Fruit fly (Drosophila melanogaster) whole organism, pupa: ENCODE results near the gene CG13991.

ENCODE experiments used
- EcR ChIP-seq: fragments of 200-800 bp; sonication (Bioruptor generic); optimal IDR thresholded peaks from 3 replicates; lab custom pipeline; 2019; ENCODE audit warnings: missing biosample characterization, missing genetic modification characterization, mild to moderate bottlenecking, moderate library complexity, missing genetic modification reagents
- fd96Ca ChIP-seq: fragments of 200-800 bp; sonication (Bioruptor generic); IDR thresholded peaks from 3 replicates; pipeline ENCODE4 v1.3.6; 2022; ENCODE audit warnings: missing biosample characterization, missing genetic modification characterization

dm6 chr2L:6109313-6109847, 29.8 kb upstream of the CG13991 start:
- TF ChIP-seq fd96Ca (GFP tag; lab: Robert Waterston, UW) (no peak), EcR (GFP tag; lab: Kevin White, UChicago) (no peak)
